Fruit fly (Drosophila melanogaster) whole organism: ENCODE measurements around the gene CheB38b.

Experiments
- CG8478 ChIP-seq: fragments of >200 bp; optimal IDR thresholded peaks from 2 replicates; lab custom pipeline; 2018; ENCODE audit warnings: inconsistent platforms
- Dll ChIP-seq: fragments of >200 bp; optimal IDR thresholded peaks from 2 replicates; lab custom pipeline; 2017
- EcR ChIP-seq, 2 experiments: fragments of >200 bp; optimal IDR thresholded peaks; 2 replicates each; lab custom pipeline; 2017; ENCODE audit warnings: missing biosample characterization in 2 of 2, missing genetic modification characterization in 2 of 2, missing genetic modification reagents in 2 of 2
- pan ChIP-seq: fragments of >200 bp; optimal IDR thresholded peaks from 2 replicates; lab custom pipeline; 2017
- psq ChIP-seq: fragments of >200 bp; optimal IDR thresholded peaks from 2 replicates; lab custom pipeline; 2017
- usp ChIP-seq: fragments of >200 bp; optimal IDR thresholded peaks from 2 replicates; lab custom pipeline; 2017; ENCODE audit warnings: missing biosample characterization, missing genetic modification characterization, mixed read lengths

DNA sequence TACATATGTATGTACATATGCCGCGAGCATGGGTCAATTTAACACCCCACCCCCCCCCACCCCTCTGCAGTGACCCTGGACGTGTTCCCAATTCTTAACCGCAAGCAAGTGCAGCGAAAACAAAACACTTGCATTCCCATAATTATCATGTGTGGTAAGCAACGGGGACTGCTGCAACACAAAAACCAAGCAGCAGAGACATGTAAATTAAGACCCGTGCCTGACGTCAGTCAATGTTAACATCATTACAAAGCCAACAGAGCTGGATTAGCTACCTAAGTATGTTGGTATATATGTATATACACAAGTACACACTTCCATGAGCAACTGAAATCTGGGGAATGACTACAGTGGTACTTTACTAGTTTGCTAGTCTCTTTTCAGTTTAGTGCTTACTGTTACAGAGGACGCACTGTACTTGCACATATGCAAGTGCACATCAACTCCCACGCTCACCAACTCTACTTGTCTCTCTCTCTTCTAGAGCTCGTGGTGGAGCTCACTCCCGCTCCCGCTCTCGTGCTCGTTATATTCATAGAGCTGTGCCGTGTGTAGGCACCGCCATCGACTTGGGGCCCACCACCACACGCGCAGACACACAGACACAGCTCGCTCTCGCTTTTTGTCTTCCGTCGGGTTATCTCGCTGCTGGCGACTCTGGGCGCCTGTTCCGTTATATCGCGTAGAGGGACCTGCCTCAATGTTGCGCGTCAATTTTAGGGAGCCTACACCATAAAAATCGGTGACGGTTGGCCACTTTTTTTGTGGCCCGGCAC, 4.4 kb upstream of the CheB38b start:
- TF ChIP-seq pan (lab: Kevin White, UChicago) (no peak), Dll (lab: Kevin White, UChicago) (no peak), CG8478 (lab: Kevin White, UChicago) (no peak), usp (GFP tag; lab: Kevin White, UChicago) (no peak), EcR (GFP tag; optimal IDR thresholded peaks at IDR 0.05; lab: Kevin White, UChicago) (no peak), psq (no peak)
